Fruit fly (Drosophila melanogaster): ENCODE data around the gene CG15385.

dm6 chr2L:2202853-2203717 lies 9.3 kb downstream of the CG15385 start:
- TF ChIP-seq psq (optimal IDR thresholded peaks at IDR 0.05) = no peak
- no peak for TF ChIP-seq usp (GFP tag; optimal IDR thresholded peaks at IDR 0.05)
- TF ChIP-seq Dll (optimal IDR thresholded peaks at IDR 0.05) = no peak
- no peak for TF ChIP-seq CG8478 (optimal IDR thresholded peaks at IDR 0.05)
- TF ChIP-seq EcR (GFP tag; optimal IDR thresholded peaks at IDR 0.05) = peak; percentile 98 to 99
